Worm (Caenorhabditis elegans) whole organism, L3 larva: Measurements from ENCODE around the gene nas-28.

Experiments
- ZK546.5 ChIP-seq: sonication (generic microtip); optimal IDR thresholded peaks from 2 replicates; lab custom pipeline; 2017; ENCODE audit warnings: missing biosample characterization, missing genetic modification characterization
- aly-2 ChIP-seq: fragments of 150-350 bp; optimal IDR thresholded peaks from 2 replicates; lab custom pipeline; 2014; ENCODE audit warnings: missing biosample characterization, missing genetic modification characterization
- ama-1 ChIP-seq: fragments of 150-350 bp; optimal IDR thresholded peaks from 2 replicates; lab custom pipeline; 2018
- ceh-16 ChIP-seq: sonication (generic microtip); optimal IDR thresholded peaks from 2 replicates; lab custom pipeline; 2017; ENCODE audit warnings: missing biosample characterization, missing genetic modification characterization
- ceh-28 ChIP-seq: fragments of 150-350 bp; optimal IDR thresholded peaks from 2 replicates; lab custom pipeline; 2014; ENCODE audit warnings: missing biosample characterization, missing genetic modification reagents, missing genetic modification characterization
- ceh-82 ChIP-seq: fragments of 150-350 bp; optimal IDR thresholded peaks from 2 replicates; lab custom pipeline; 2014; ENCODE audit warnings: missing biosample characterization, missing genetic modification characterization
- daf-12 ChIP-seq: fragments of 150-350 bp; optimal IDR thresholded peaks from 2 replicates; lab custom pipeline; 2014; ENCODE audit warnings: missing biosample characterization, missing genetic modification reagents, missing genetic modification characterization
- egl-27 ChIP-seq: sonication (generic microtip); optimal IDR thresholded peaks from 4 replicates; lab custom pipeline; 2017; ENCODE audit warnings: missing biosample characterization, missing genetic modification reagents, missing genetic modification characterization
- egl-5 ChIP-seq: fragments of 150-350 bp; optimal IDR thresholded peaks from 2 replicates; lab custom pipeline; 2017; ENCODE audit warnings: missing biosample characterization, missing genetic modification reagents, missing genetic modification characterization, inconsistent platforms
- elt-1 ChIP-seq: fragments of 150-350 bp; optimal IDR thresholded peaks from 2 replicates; lab custom pipeline; 2014; ENCODE audit warnings: missing biosample characterization, missing genetic modification characterization
- elt-2 ChIP-seq: sonication (generic microtip); optimal IDR thresholded peaks from 2 replicates; lab custom pipeline; 2016; ENCODE audit warnings: missing genetic modification reagents, mild to moderate bottlenecking, missing genetic modification characterization, missing compliant biosample characterization
- elt-3 ChIP-seq, 3 experiments: fragments of 150-350 bp in 1 of 3; sonication (generic microtip) in 2 of 3; optimal IDR thresholded peaks; 2 replicates in 2 of 3; 4 replicates in 1 of 3; lab custom pipeline; 2014 to 2017; ENCODE audit warnings: missing biosample characterization in 3 of 3, missing genetic modification characterization in 3 of 3
- eor-1 ChIP-seq, 2 experiments: fragments of 150-350 bp; optimal IDR thresholded peaks; 2 replicates each; lab custom pipeline; 2014 to 2018; ENCODE audit warnings: missing biosample characterization in 2 of 2, missing genetic modification characterization in 2 of 2
- fkh-10 ChIP-seq: sonication (generic microtip); optimal IDR thresholded peaks from 2 replicates; lab custom pipeline; 2017; ENCODE audit warnings: missing biosample characterization, missing genetic modification reagents, missing genetic modification characterization
- fkh-2 ChIP-seq: fragments of 150-350 bp; optimal IDR thresholded peaks from 2 replicates; lab custom pipeline; 2014; ENCODE audit warnings: missing biosample characterization, missing genetic modification reagents, missing genetic modification characterization
- fos-1 ChIP-seq: fragments of 150-350 bp; optimal IDR thresholded peaks from 2 replicates; lab custom pipeline; 2014; ENCODE audit warnings: missing biosample characterization, missing genetic modification characterization
- hmg-11 ChIP-seq: sonication (generic microtip); optimal IDR thresholded peaks from 2 replicates; lab custom pipeline; 2016; ENCODE audit warnings: missing genetic modification characterization, missing compliant biosample characterization
- jun-1 ChIP-seq: fragments of 150-350 bp; optimal IDR thresholded peaks from 2 replicates; lab custom pipeline; 2014; ENCODE audit warnings: missing biosample characterization, missing genetic modification reagents, missing genetic modification characterization
- lin-15B ChIP-seq: fragments of 150-350 bp; optimal IDR thresholded peaks from 2 replicates; lab custom pipeline; 2014; ENCODE audit warnings: missing biosample characterization, missing genetic modification characterization
- lin-39 ChIP-seq: fragments of 150-350 bp; optimal IDR thresholded peaks from 2 replicates; lab custom pipeline; 2018; ENCODE audit warnings: missing biosample characterization, missing genetic modification reagents, missing genetic modification characterization
- mdl-1 ChIP-seq: fragments of 150-350 bp; optimal IDR thresholded peaks from 2 replicates; lab custom pipeline; 2014; ENCODE audit warnings: missing biosample characterization, missing genetic modification characterization
- mml-1 ChIP-seq: fragments of 150-350 bp; sonication (generic microtip); optimal IDR thresholded peaks from 3 replicates; lab custom pipeline; 2014; ENCODE audit warnings: missing biosample characterization, missing genetic modification characterization
- nfya-1 ChIP-seq: sonication (generic microtip); optimal IDR thresholded peaks from 2 replicates; lab custom pipeline; 2017; ENCODE audit warnings: missing genetic modification characterization, mild to moderate bottlenecking, missing compliant biosample characterization, antibody characterized with exemption, moderate library complexity; ENCODE audit not compliant: insufficient read depth
- nhr-11 ChIP-seq: fragments of 150-350 bp; optimal IDR thresholded peaks from 2 replicates; lab custom pipeline; 2014; ENCODE audit warnings: missing biosample characterization, missing genetic modification characterization
- nhr-12 ChIP-seq: fragments of 150-350 bp; optimal IDR thresholded peaks from 2 replicates; lab custom pipeline; 2014; ENCODE audit warnings: missing biosample characterization, missing genetic modification characterization
- nhr-23 ChIP-seq: fragments of 150-350 bp; optimal IDR thresholded peaks from 2 replicates; lab custom pipeline; 2014; ENCODE audit warnings: missing biosample characterization, missing genetic modification reagents, missing genetic modification characterization
- nhr-237 ChIP-seq: fragments of 150-350 bp; optimal IDR thresholded peaks from 2 replicates; lab custom pipeline; 2014; ENCODE audit warnings: missing biosample characterization, missing genetic modification characterization
- nhr-25 ChIP-seq: sonication (generic microtip); optimal IDR thresholded peaks from 2 replicates; lab custom pipeline; 2017; ENCODE audit warnings: missing biosample characterization, missing genetic modification characterization
- nhr-43 ChIP-seq: sonication (generic microtip); optimal IDR thresholded peaks from 2 replicates; lab custom pipeline; 2016; ENCODE audit warnings: mild to moderate bottlenecking, missing genetic modification characterization, missing compliant biosample characterization; ENCODE audit not compliant: poor library complexity, severe bottlenecking
- nhr-67 ChIP-seq: fragments of 150-350 bp; optimal IDR thresholded peaks from 2 replicates; lab custom pipeline; 2014; ENCODE audit warnings: missing biosample characterization, missing genetic modification characterization
- nhr-76 ChIP-seq: fragments of 150-350 bp; sonication (generic microtip); optimal IDR thresholded peaks from 5 replicates; lab custom pipeline; 2014; ENCODE audit warnings: missing biosample characterization, missing genetic modification characterization
- nhr-77 ChIP-seq: fragments of 150-350 bp; optimal IDR thresholded peaks from 2 replicates; lab custom pipeline; 2014; ENCODE audit warnings: missing biosample characterization, missing genetic modification characterization
- pha-4 ChIP-seq: fragments of 150-350 bp; optimal IDR thresholded peaks from 2 replicates; lab custom pipeline; 2014; ENCODE audit warnings: missing biosample characterization, missing genetic modification reagents, missing genetic modification characterization
- pqm-1 ChIP-seq: fragments of 150-350 bp; optimal IDR thresholded peaks from 2 replicates; lab custom pipeline; 2017; ENCODE audit warnings: missing biosample characterization, missing genetic modification characterization, inconsistent platforms
- sea-2 ChIP-seq: fragments of 150-350 bp; sonication (generic microtip); optimal IDR thresholded peaks from 4 replicates; lab custom pipeline; 2014; ENCODE audit warnings: missing biosample characterization, missing genetic modification reagents, missing genetic modification characterization
- snpc-4 ChIP-seq: fragments of 150-350 bp; optimal IDR thresholded peaks from 2 replicates; lab custom pipeline; 2014; ENCODE audit warnings: missing biosample characterization, missing genetic modification characterization
- tbx-2 ChIP-seq: sonication (generic microtip); optimal IDR thresholded peaks from 2 replicates; lab custom pipeline; 2016; ENCODE audit warnings: mild to moderate bottlenecking, missing genetic modification characterization, missing compliant biosample characterization
- unc-39 ChIP-seq: sonication (generic microtip); optimal IDR thresholded peaks from 4 replicates; lab custom pipeline; 2017; ENCODE audit warnings: missing biosample characterization, missing genetic modification characterization
- unc-62 ChIP-seq: fragments of 150-350 bp; sonication (generic microtip); optimal IDR thresholded peaks from 4 replicates; lab custom pipeline; 2014; ENCODE audit warnings: missing biosample characterization, missing genetic modification reagents, missing genetic modification characterization
- zag-1 ChIP-seq: fragments of 150-350 bp; optimal IDR thresholded peaks from 2 replicates; lab custom pipeline; 2014; ENCODE audit warnings: missing biosample characterization, missing genetic modification characterization
- ztf-11 ChIP-seq: fragments of 150-350 bp; optimal IDR thresholded peaks from 2 replicates; lab custom pipeline; 2014; ENCODE audit warnings: missing biosample characterization, missing genetic modification characterization
- ztf-4 ChIP-seq: fragments of 150-350 bp; optimal IDR thresholded peaks from 2 replicates; lab custom pipeline; 2014; ENCODE audit warnings: missing biosample characterization, missing genetic modification characterization

nas-28 gene

ce11 chrIII:6183118-6183517 is at the start of gene nas-28:
Gene nas-28 (minus strand): TSS chrIII:6183218.
- no peak for TF ChIP-seq ceh-28 (tag; lab: Kevin White, UChicago)
- no peak for TF ChIP-seq pqm-1 (tag; lab: Kevin White, UChicago)
- no peak for TF ChIP-seq elt-1
- no peak for TF ChIP-seq fkh-10 (GFP tag; lab: Kevin White, UChicago)
- TF ChIP-seq elt-3 (tag; optimal IDR thresholded peaks at IDR 0.05; lab: Kevin White, UChicago), result no peak
- TF ChIP-seq, all 47 proteins: peak for 0

- TF ChIP-seq nfya-1 (tag; lab: Kevin White, UChicago) (peak; percentile 14), nhr-77 (tag; lab: Kevin White, UChicago) (no peak), ama-1 (lab: Kevin White, UChicago) (no peak), nhr-11 (no peak), nhr-237 (tag; lab: Kevin White, UChicago) (no peak), egl-5 (tag; lab: Kevin White, UChicago) (no peak), ceh-16 (no peak), ZK546.5 (no peak), unc-62 (no peak), aly-2 (tag; lab: Kevin White, UChicago) (no peak), lin-39 (tag; lab: Kevin White, UChicago) (no peak), pqm-1 (tag; lab: Kevin White, UChicago) (peak; percentile 94), nhr-12 (no peak), fkh-10 (GFP tag; lab: Kevin White, UChicago) (no peak), lin-15B (tag; lab: Kevin White, UChicago) (no peak), ztf-4 (tag; lab: Kevin White, UChicago) (no peak), egl-27 (tag; lab: Kevin White, UChicago) (no peak), ceh-82 (tag; lab: Kevin White, UChicago) (no peak), mml-1 (tag; lab: Kevin White, UChicago) (no peak), nhr-25 (tag; lab: Kevin White, UChicago) (peak; percentile 4), fkh-2 (no peak), nhr-23 (tag; lab: Kevin White, UChicago) (no peak), eor-1 (tag; optimal IDR thresholded peaks at IDR 0.05; lab: Kevin White, UChicago) (no peak), daf-12 (tag; lab: Kevin White, UChicago) (no peak), nhr-76 (no peak), unc-39 (tag; lab: Kevin White, UChicago) (no peak), hmg-11 (tag; lab: Kevin White, UChicago) (no peak), tbx-2 (no peak), nhr-67 (no peak), pha-4 (tag; lab: Kevin White, UChicago) (peak; percentile 87), elt-2 (tag; lab: Kevin White, UChicago) (peak; percentile 95), zag-1 (tag; lab: Kevin White, UChicago) (no peak), nhr-43 (tag; lab: Kevin White, UChicago) (no peak), snpc-4 (tag; lab: Kevin White, UChicago) (no peak), elt-3 (tag; optimal IDR thresholded peaks at IDR 0.05; lab: Kevin White, UChicago) (no peak), sea-2 (GFP tag; lab: Kevin White, UChicago) (no peak), jun-1 (tag; lab: Kevin White, UChicago) (peak; percentile 33), fos-1 (tag; lab: Kevin White, UChicago) (no peak), ztf-11 (tag; lab: Kevin White, UChicago) (no peak), elt-1 (no peak)
These were observed 48.9 kb upstream of the nas-28 start for ce11 chrIII:6231880-6232279.

ce11 chrIII:6230870-6231269 is 47.9 kb upstream of the nas-28 start, which contains the start of gene esyt-2:
Gene esyt-2 (minus strand): TSS chrIII:6230970.
- TF ChIP-seq nhr-76 (no peak), sea-2 (GFP tag; lab: Kevin White, UChicago) (no peak), mdl-1 (tag; lab: Kevin White, UChicago) (no peak), nhr-237 (tag; lab: Kevin White, UChicago) (no peak), ceh-16 (no peak), nhr-43 (tag; lab: Kevin White, UChicago) (no peak)
